Fruit fly (Drosophila melanogaster): ENCODE data around the gene CG31848.

CG31848 gene

DNA sequence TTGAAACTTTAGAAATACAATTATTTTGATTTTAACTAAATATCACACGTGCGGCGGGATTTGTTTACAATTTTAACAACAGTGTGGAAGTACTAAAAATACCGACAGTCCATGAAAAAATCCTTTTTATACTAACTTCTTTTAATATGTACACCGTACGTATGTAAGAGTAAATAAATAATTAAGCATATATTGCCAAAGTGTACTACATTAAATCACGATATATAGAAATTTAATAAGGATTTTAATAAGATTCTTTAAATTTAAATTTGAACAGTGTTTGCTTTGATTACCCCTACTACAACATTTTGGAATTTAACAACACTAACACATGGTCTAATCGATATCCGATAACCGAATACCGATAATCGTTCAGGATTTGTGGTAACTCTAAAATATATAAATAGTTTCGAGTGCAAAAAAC is 43.4 kb downstream of the CG31848 start, which contains the start of the genes Ski6 and CG16812 (continued):
- TF ChIP-seq so (GFP tag; IDR thresholded peaks at IDR 0.05): no peak; the same call in 2 of the 3 replicates
- TF ChIP-seq crp (GFP tag; optimal IDR thresholded peaks at IDR 0.05): peak in 1 of 2 experiments; percentile 62
- TF ChIP-seq eve (GFP tag; optimal IDR thresholded peaks at IDR 0.05): no peak
- TF ChIP-seq ac (GFP tag; optimal IDR thresholded peaks at IDR 0.05): no peak
- no peak for TF ChIP-seq luna (GFP tag; optimal IDR thresholded peaks at IDR 0.05)
- peak; percentile 78 for TF ChIP-seq Chrac-16 (GFP tag; optimal IDR thresholded peaks at IDR 0.05)
- TF ChIP-seq esg (GFP tag; conservative IDR thresholded peaks at IDR 0.05): peak; percentile 43
- TF ChIP-seq Hsf (GFP tag; optimal IDR thresholded peaks at IDR 0.05): peak; percentile 62
- peak; percentile 77 for TF ChIP-seq slbo (GFP tag; IDR thresholded peaks at IDR 0.05)
- TF ChIP-seq pnt (GFP tag; optimal IDR thresholded peaks at IDR 0.05): peak; percentile 15
- no peak for TF ChIP-seq aop (GFP tag; IDR thresholded peaks at IDR 0.05)
- no peak for TF ChIP-seq CG13894 (tag; optimal IDR thresholded peaks at IDR 0.05)
- TF ChIP-seq ranshi (GFP tag; IDR thresholded peaks at IDR 0.05): peak; percentile 64
- TF ChIP-seq CG12744 (GFP tag; optimal IDR thresholded peaks at IDR 0.05): no peak
- no peak for TF ChIP-seq CG31388 (GFP tag; optimal IDR thresholded peaks at IDR 0.05)
- TF ChIP-seq ase (GFP tag; IDR thresholded peaks at IDR 0.05): peak; percentile 65; the same call in 2 of the 3 replicates
- TF ChIP-seq Atf-2 (GFP tag; optimal IDR thresholded peaks at IDR 0.05): no peak
- no peak for TF ChIP-seq da (GFP tag; optimal IDR thresholded peaks at IDR 0.05)
- peak; percentile 81 for TF ChIP-seq Sox102F (GFP tag; optimal IDR thresholded peaks at IDR 0.05)
- TF ChIP-seq tx (GFP tag; optimal IDR thresholded peaks at IDR 0.05): no peak
- TF ChIP-seq sr (GFP tag; IDR thresholded peaks at IDR 0.05): no peak
- peak; percentile 68 for TF ChIP-seq H2.0 (GFP tag; IDR thresholded peaks at IDR 0.05)
- TF ChIP-seq cwo (GFP tag; optimal IDR thresholded peaks at IDR 0.05): no peak
- TF ChIP-seq CG1832 (GFP tag; optimal IDR thresholded peaks at IDR 0.05): no peak
- no peak for TF ChIP-seq Atf3 (GFP tag; optimal IDR thresholded peaks at IDR 0.05)
- no peak for TF ChIP-seq tll (GFP tag; optimal IDR thresholded peaks at IDR 0.05)
- peak; percentile 47 for TF ChIP-seq Ada2b (GFP tag; IDR thresholded peaks at IDR 0.05)
- TF ChIP-seq CG4730 (GFP tag; IDR thresholded peaks at IDR 0.05): no peak
- TF ChIP-seq seq (GFP tag; IDR thresholded peaks at IDR 0.05): no peak
- TF ChIP-seq vnd (GFP tag; IDR thresholded peaks at IDR 0.05; ENCODE audit: partially characterized antibody): no peak
- TF ChIP-seq Hr39 (optimal IDR thresholded peaks at IDR 0.05): no peak
- TF ChIP-seq Mes4 (GFP tag; optimal IDR thresholded peaks at IDR 0.05): no peak
- no peak for TF ChIP-seq nerfin-2 (GFP tag; IDR thresholded peaks at IDR 0.05; ENCODE audit: partially characterized antibody)
- TF ChIP-seq dmrt11E (tag; optimal IDR thresholded peaks at IDR 0.05): peak; percentile 67
- no peak for TF ChIP-seq cg (GFP tag; optimal IDR thresholded peaks at IDR 0.05)
- TF ChIP-seq CG8765 (GFP tag; IDR thresholded peaks at IDR 0.05): no peak
- peak; percentile 66 for TF ChIP-seq CrebB (tag; optimal IDR thresholded peaks at IDR 0.05)
- no peak for TF ChIP-seq toy (GFP tag; IDR thresholded peaks at IDR 0.05)
- TF ChIP-seq corto (GFP tag; optimal IDR thresholded peaks at IDR 0.05): no peak
- no peak for TF ChIP-seq Gsc (GFP tag; IDR thresholded peaks at IDR 0.05)
- TF ChIP-seq CG32532 (GFP tag; IDR thresholded peaks at IDR 0.05): peak; percentile 83
- no peak for TF ChIP-seq Jarid2 (GFP tag; optimal IDR thresholded peaks at IDR 0.05)
- no peak for TF ChIP-seq CG7372 (GFP tag; IDR thresholded peaks at IDR 0.05)
- TF ChIP-seq chm (GFP tag; IDR thresholded peaks at IDR 0.05): no peak
- peak; percentile 30 for TF ChIP-seq Dip3 (GFP tag; optimal IDR thresholded peaks at IDR 0.05)
- no peak for TF ChIP-seq knrl (GFP tag; IDR thresholded peaks at IDR 0.05; ENCODE audit: partially characterized antibody)
- no peak for TF ChIP-seq crc (GFP tag; optimal IDR thresholded peaks at IDR 0.05)
- no peak for TF ChIP-seq CG15011 (GFP tag; optimal IDR thresholded peaks at IDR 0.05)
- TF ChIP-seq CG34376 (GFP tag; optimal IDR thresholded peaks at IDR 0.05): no peak
- no peak for TF ChIP-seq tio (GFP tag; optimal IDR thresholded peaks at IDR 0.05)
- peak; percentile 68 for TF ChIP-seq CG6689 (GFP tag; IDR thresholded peaks at IDR 0.05)
- no peak for TF ChIP-seq Asciz (GFP tag; optimal IDR thresholded peaks at IDR 0.05)
